Worm (Caenorhabditis elegans) whole organism, L4 larva: Measurements from ENCODE around the gene noca-1.

Source experiments
- dmd-9 ChIP-seq: fragments of 200-800 bp; sonication (Bioruptor generic); IDR thresholded peaks from 2 replicates; pipeline ENCODE4 v1.3.6; 2022; ENCODE audit warnings: missing genetic modification reagents, missing genetic modification characterization, missing compliant biosample characterization
- nhr-11 ChIP-seq: fragments of 150-350 bp; optimal IDR thresholded peaks from 2 replicates; lab custom pipeline; 2014; ENCODE audit warnings: missing biosample characterization, missing genetic modification characterization
- nhr-6 ChIP-seq: fragments of 150-350 bp; optimal IDR thresholded peaks from 2 replicates; lab custom pipeline; 2014; ENCODE audit warnings: missing biosample characterization, missing genetic modification characterization

DNA sequence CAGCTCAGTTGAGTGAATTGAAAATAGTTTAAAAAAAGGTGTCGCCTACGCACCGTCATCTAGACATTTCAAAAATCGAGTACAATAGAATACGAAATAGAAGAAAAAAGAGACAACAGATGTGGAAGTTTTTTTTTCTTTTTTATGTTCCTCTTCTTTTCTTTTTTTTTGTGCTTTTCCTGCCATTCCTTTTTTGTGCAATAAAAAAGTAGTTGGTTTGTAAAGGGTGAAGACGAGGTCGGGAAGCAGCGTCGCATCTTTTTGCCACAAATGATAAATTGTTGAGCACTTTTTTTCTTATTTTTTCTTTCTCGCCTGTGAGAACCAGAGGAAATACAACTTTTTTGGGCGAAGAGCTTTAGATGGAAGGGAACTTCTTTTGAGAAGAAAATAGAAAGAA lies 53.8 kb downstream of the noca-1 start:
- TF ChIP-seq dmd-9 (no peak), nhr-11 (tag; lab: Kevin White, UChicago) (no peak), nhr-6 (tag; lab: Kevin White, UChicago) (no peak)
